Worm (Caenorhabditis elegans) whole organism, late embryonic: Measurements from ENCODE around the gene mrpl-21.

Experiments
- F13H6.1 ChIP-seq: sonication (generic microtip); optimal IDR thresholded peaks from 2 replicates; lab custom pipeline; 2016; ENCODE audit warnings: missing genetic modification characterization, missing compliant biosample characterization
- ceh-14 ChIP-seq: sonication (generic microtip); optimal IDR thresholded peaks from 2 replicates; lab custom pipeline; 2016; ENCODE audit warnings: missing genotype, missing genetic modification characterization, missing compliant biosample characterization
- ceh-18 ChIP-seq: sonication (generic microtip); optimal IDR thresholded peaks from 2 replicates; lab custom pipeline; 2016; ENCODE audit warnings: missing genetic modification characterization, missing compliant biosample characterization
- ceh-19 ChIP-seq: fragments of 200-800 bp; sonication (Bioruptor generic); optimal IDR thresholded peaks from 2 replicates; lab custom pipeline; 2018; ENCODE audit warnings: mild to moderate bottlenecking, missing genetic modification characterization, missing compliant biosample characterization
- ceh-2 ChIP-seq: sonication (generic microtip); optimal IDR thresholded peaks from 2 replicates; lab custom pipeline; 2016; ENCODE audit warnings: missing genotype, missing genetic modification characterization, missing compliant biosample characterization
- ceh-22 ChIP-seq: sonication (generic microtip); optimal IDR thresholded peaks from 2 replicates; lab custom pipeline; 2017; ENCODE audit warnings: missing biosample characterization, missing genetic modification characterization
- ceh-30 ChIP-seq: fragments of 150-350 bp; optimal IDR thresholded peaks from 2 replicates; lab custom pipeline; 2014; ENCODE audit warnings: missing biosample characterization, missing genetic modification characterization
- ceh-31 ChIP-seq: sonication (generic microtip); optimal IDR thresholded peaks from 2 replicates; lab custom pipeline; 2016; ENCODE audit warnings: missing genetic modification characterization, missing compliant biosample characterization
- ceh-9 ChIP-seq: sonication (generic microtip); optimal IDR thresholded peaks from 2 replicates; lab custom pipeline; 2016; ENCODE audit warnings: mild to moderate bottlenecking, missing genetic modification characterization, inconsistent platforms, missing compliant biosample characterization
- dmd-4 ChIP-seq: sonication (generic microtip); optimal IDR thresholded peaks from 2 replicates; lab custom pipeline; 2016; ENCODE audit warnings: borderline replicate concordance, missing genetic modification characterization, missing compliant biosample characterization
- dve-1 ChIP-seq: sonication (generic microtip); optimal IDR thresholded peaks from 2 replicates; lab custom pipeline; 2017; ENCODE audit warnings: antibody characterized with exemption, mild to moderate bottlenecking, missing genetic modification characterization, missing compliant biosample characterization
- elt-4 ChIP-seq: sonication (generic microtip); optimal IDR thresholded peaks from 2 replicates; lab custom pipeline; 2016; ENCODE audit warnings: missing genetic modification characterization, missing compliant biosample characterization
- eyg-1 ChIP-seq: sonication (generic microtip); optimal IDR thresholded peaks from 2 replicates; lab custom pipeline; 2016; ENCODE audit warnings: missing genotype, missing genetic modification characterization, missing compliant biosample characterization
- fax-1 ChIP-seq: sonication (generic microtip); optimal IDR thresholded peaks from 2 replicates; lab custom pipeline; 2016; ENCODE audit warnings: missing genotype, missing genetic modification characterization, missing compliant biosample characterization
- fkh-10 ChIP-seq: fragments of 150-350 bp; optimal IDR thresholded peaks from 2 replicates; lab custom pipeline; 2014; ENCODE audit warnings: missing biosample characterization, missing genetic modification reagents, missing genetic modification characterization
- hlh-6 ChIP-seq: sonication (generic microtip); optimal IDR thresholded peaks from 2 replicates; lab custom pipeline; 2016; ENCODE audit warnings: missing genotype, missing genetic modification characterization, missing compliant biosample characterization
- lin-11 ChIP-seq: fragments of 200-800 bp; sonication (Bioruptor generic); optimal IDR thresholded peaks from 2 replicates; lab custom pipeline; 2018; ENCODE audit warnings: mild to moderate bottlenecking, missing genetic modification characterization, missing compliant biosample characterization
- madf-2 ChIP-seq: sonication (generic microtip); optimal IDR thresholded peaks from 2 replicates; lab custom pipeline; 2017; ENCODE audit warnings: missing genetic modification characterization, missing compliant biosample characterization
- nhr-11 ChIP-seq: fragments of 150-350 bp; optimal IDR thresholded peaks from 2 replicates; lab custom pipeline; 2014; ENCODE audit warnings: missing biosample characterization, missing genetic modification characterization
- nhr-232 ChIP-seq: sonication (generic microtip); optimal IDR thresholded peaks from 2 replicates; lab custom pipeline; 2016; ENCODE audit warnings: missing genetic modification characterization, missing compliant biosample characterization
- npax-4 ChIP-seq: sonication (generic microtip); optimal IDR thresholded peaks from 2 replicates; lab custom pipeline; 2016; ENCODE audit warnings: missing genetic modification characterization, missing compliant biosample characterization
- odd-2 ChIP-seq: sonication (generic microtip); optimal IDR thresholded peaks from 2 replicates; lab custom pipeline; 2017; ENCODE audit warnings: antibody characterized with exemption, mild to moderate bottlenecking, missing genetic modification characterization, missing compliant biosample characterization
- pat-9 ChIP-seq: fragments of 200-800 bp; sonication (Bioruptor generic); optimal IDR thresholded peaks from 2 replicates; lab custom pipeline; 2018; ENCODE audit warnings: mild to moderate bottlenecking, missing genetic modification characterization, moderate library complexity, missing compliant biosample characterization
- pha-2 ChIP-seq: sonication (generic microtip); optimal IDR thresholded peaks from 2 replicates; lab custom pipeline; 2017; ENCODE audit warnings: mild to moderate bottlenecking, missing genetic modification characterization, missing compliant biosample characterization
- pqm-1 ChIP-seq: sonication (generic microtip); optimal IDR thresholded peaks from 2 replicates; lab custom pipeline; 2016; ENCODE audit warnings: missing genetic modification characterization, missing compliant biosample characterization
- pros-1 ChIP-seq: fragments of 150-350 bp; optimal IDR thresholded peaks from 2 replicates; lab custom pipeline; 2014; ENCODE audit warnings: missing biosample characterization, missing genetic modification reagents, missing genetic modification characterization
- rnt-1 ChIP-seq: sonication (generic microtip); optimal IDR thresholded peaks from 2 replicates; lab custom pipeline; 2016; ENCODE audit warnings: missing genetic modification characterization, missing compliant biosample characterization
- sdc-2 ChIP-seq: sonication (generic microtip); optimal IDR thresholded peaks from 2 replicates; lab custom pipeline; 2016; ENCODE audit warnings: missing genotype, missing genetic modification characterization, missing compliant biosample characterization
- sox-4 ChIP-seq: sonication (generic microtip); optimal IDR thresholded peaks from 2 replicates; lab custom pipeline; 2017; ENCODE audit warnings: mild to moderate bottlenecking, missing genetic modification characterization, inconsistent platforms, missing compliant biosample characterization
- syd-9 ChIP-seq: sonication (generic microtip); optimal IDR thresholded peaks from 2 replicates; lab custom pipeline; 2016; ENCODE audit warnings: mild to moderate bottlenecking, missing genetic modification characterization, moderate library complexity, missing compliant biosample characterization
- tbx-2 ChIP-seq: sonication (generic microtip); optimal IDR thresholded peaks from 2 replicates; lab custom pipeline; 2016; ENCODE audit warnings: missing genetic modification characterization, missing compliant biosample characterization
- tbx-7 ChIP-seq: sonication (generic microtip); optimal IDR thresholded peaks from 2 replicates; lab custom pipeline; 2016; ENCODE audit warnings: missing genotype, missing genetic modification characterization, missing compliant biosample characterization
- unc-42 ChIP-seq: sonication (generic microtip); optimal IDR thresholded peaks from 2 replicates; lab custom pipeline; 2016; ENCODE audit warnings: missing genotype, missing genetic modification characterization, missing compliant biosample characterization
- unc-86 ChIP-seq: sonication (generic microtip); optimal IDR thresholded peaks from 2 replicates; lab custom pipeline; 2016; ENCODE audit warnings: missing genetic modification characterization, missing compliant biosample characterization
- ztf-16 ChIP-seq: sonication (generic microtip); optimal IDR thresholded peaks from 2 replicates; lab custom pipeline; 2017; ENCODE audit warnings: missing genetic modification characterization, missing compliant biosample characterization

Gene mrpl-21

DNA sequence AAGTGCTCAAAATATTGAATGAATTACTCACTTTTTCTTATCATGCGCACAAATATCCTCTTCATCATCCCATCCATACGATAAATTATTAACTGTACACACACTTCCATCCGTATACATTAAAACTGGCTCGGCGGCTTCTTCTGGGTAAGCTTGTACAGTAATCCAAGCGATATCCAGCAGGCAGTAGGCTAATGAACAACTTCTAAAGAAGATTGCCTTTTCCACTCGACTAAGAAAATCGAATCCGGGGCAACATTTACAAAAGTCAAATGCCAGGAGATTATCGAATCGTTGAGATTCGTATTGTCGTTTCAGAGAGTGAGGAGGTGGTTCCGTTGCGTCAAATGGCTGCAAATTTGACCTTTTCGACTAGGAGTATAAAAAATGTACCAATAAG lies 12.0 kb downstream of the mrpl-21 start:
- TF ChIP-seq ceh-22 (tag; lab: Kevin White, UChicago): no peak
- TF ChIP-seq pha-2 (tag; lab: Kevin White, UChicago): no peak
- TF ChIP-seq npax-4 (tag; lab: Kevin White, UChicago): no peak

DNA sequence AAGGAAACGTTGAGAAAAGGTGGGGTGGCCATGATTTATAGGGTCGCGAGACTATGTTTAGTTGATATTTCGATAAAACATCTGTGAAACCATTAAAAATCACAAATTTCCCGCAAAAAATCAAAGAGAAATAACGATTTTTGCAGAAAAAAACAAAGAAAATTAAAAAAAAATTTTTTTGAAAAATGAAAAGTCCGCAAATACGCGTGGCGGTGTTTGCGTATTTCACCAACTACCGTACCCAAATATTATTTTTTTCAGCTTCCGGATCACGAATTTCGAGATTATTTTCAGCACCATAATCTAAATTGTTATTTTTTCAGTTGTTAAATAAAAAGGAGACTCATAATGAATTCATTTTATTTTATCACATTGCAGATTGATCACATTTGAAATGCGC lies 13.3 kb downstream of the mrpl-21 start:
- TF ChIP-seq ceh-30 (tag; lab: Kevin White, UChicago) (no peak), syd-9 (tag; lab: Kevin White, UChicago) (no peak), lin-11 (no peak), odd-2 (tag; lab: Kevin White, UChicago) (no peak), ceh-14 (no peak)

DNA sequence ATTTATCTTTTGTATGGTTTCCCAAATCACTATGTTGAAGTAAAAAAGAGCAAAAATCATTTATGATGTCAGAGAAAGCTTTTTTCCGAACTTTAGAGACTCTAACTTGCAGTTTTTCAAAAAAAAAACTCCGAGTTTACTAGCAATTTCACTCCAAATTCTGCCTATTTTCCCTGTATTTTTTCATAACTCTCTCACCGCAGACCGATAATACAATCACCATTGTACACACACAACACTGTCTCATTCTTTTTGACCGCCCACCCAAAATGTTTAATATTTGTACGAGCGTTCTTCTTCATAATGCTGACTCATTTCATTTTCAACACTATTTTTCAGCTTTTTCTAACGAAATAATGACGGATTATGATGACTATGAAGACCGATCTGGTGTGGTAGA lies 14.5 kb downstream of the mrpl-21 start, which contains the start of gene F43C1.5:
TSS of gene F43C1.5 (plus strand) at position 301 of the 400 bp plus-strand sequence.
- no peak for TF ChIP-seq syd-9 (tag; lab: Kevin White, UChicago)
- no peak for TF ChIP-seq ceh-2 (tag; lab: Kevin White, UChicago)
- no peak for TF ChIP-seq sox-4 (tag; lab: Kevin White, UChicago)
- no peak for TF ChIP-seq madf-2 (tag; lab: Kevin White, UChicago)
- TF ChIP-seq ceh-22 (tag; lab: Kevin White, UChicago): no peak
- TF ChIP-seq dmd-4 (tag; lab: Kevin White, UChicago): no peak
- TF ChIP-seq hlh-6: no peak
- TF ChIP-seq elt-4 (tag; lab: Kevin White, UChicago): no peak

DNA sequence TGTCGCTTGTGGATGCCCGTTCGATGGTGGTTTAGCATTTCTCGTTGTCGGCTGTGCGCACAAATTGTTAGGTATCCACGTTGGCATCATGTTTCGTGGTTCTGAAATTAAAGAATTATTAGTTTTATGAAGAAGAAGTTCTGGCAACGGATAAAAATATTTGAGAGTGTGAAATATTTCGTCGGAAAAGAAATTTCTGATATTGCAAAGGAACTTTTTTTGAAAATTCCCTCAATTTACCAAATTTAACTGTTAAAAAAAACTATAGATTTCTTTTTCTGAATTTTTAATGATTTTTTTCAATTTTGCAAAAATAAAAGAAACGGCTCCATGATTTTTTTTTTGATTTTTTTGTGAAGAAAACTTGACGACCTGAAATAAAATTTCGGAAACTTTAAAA lies 15.4 kb downstream of the mrpl-21 start, which contains the start of gene mpk-1:
TSS of gene mpk-1 (minus strand) at position 101 of the 400 bp plus-strand sequence.
- TF ChIP-seq tbx-7 (tag; lab: Kevin White, UChicago) (no peak), ceh-18 (tag; lab: Kevin White, UChicago) (no peak), fax-1 (tag; lab: Kevin White, UChicago) (no peak), unc-42 (tag; lab: Kevin White, UChicago) (no peak), lin-11 (no peak), ceh-2 (tag; lab: Kevin White, UChicago) (no peak), nhr-232 (tag; lab: Kevin White, UChicago) (no peak), unc-86 (no peak), odd-2 (tag; lab: Kevin White, UChicago) (no peak), ceh-31 (tag; lab: Kevin White, UChicago) (no peak), ceh-14 (no peak), pros-1 (no peak), npax-4 (tag; lab: Kevin White, UChicago) (no peak), rnt-1 (tag; lab: Kevin White, UChicago) (no peak), ceh-9 (tag; lab: Kevin White, UChicago) (no peak), F13H6.1 (tag; lab: Kevin White, UChicago) (no peak), ceh-30 (tag; lab: Kevin White, UChicago) (no peak)

DNA sequence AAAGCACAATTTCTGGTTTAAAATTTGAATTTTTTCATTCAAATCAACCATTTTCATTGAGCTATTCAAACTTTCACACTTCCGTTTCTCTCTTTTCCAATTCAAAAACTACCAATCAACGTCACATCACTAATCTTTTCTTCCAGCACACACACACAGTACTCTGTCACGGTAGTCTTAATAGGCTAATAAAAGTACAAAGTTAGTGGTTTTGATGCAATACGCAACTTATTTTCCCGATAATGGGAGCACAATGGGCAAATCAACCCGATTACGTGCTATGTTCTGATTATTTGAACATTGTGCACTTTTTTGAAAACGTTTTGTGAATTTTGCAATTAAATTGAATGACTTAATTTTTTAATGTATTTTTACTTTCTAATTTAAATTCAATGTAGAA lies 16.0 kb downstream of the mrpl-21 start:
- TF ChIP-seq tbx-2 (no peak), ceh-19 (GFP tag; lab: Kevin White, UChicago) (no peak), nhr-11 (no peak), ceh-2 (tag; lab: Kevin White, UChicago) (no peak), pat-9 (tag; lab: Kevin White, UChicago) (no peak), fkh-10 (GFP tag; lab: Kevin White, UChicago) (no peak), elt-4 (tag; lab: Kevin White, UChicago) (no peak), dve-1 (tag; lab: Kevin White, UChicago) (no peak), eyg-1 (tag; lab: Kevin White, UChicago) (no peak), pqm-1 (tag; lab: Kevin White, UChicago) (no peak), dmd-4 (tag; lab: Kevin White, UChicago) (no peak), sdc-2 (tag; lab: Kevin White, UChicago) (no peak), lin-11 (no peak), ztf-16 (tag; lab: Kevin White, UChicago) (no peak)
